Comparison of ENCODE assay signal across 5 fruit fly cellular contexts in the genomic region with DNA sequence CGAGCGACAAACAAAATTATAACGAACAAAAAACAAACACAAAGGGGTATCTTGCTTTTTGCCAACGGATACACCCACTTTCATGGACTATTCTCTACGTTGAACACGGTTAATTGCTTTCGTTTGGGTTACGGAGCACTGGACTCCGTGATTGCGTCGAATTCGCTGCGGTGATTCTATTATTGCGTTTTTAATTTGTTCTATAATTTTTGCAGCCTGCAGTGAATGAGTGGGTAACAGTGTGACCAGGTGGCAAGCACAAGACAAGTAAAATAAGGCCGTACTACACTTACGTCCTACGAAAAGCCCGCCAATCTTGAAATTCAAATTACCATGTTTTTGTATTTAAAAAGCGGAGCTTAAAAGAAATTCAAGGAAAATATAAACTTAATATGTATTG.
A peak's percentile ranks its signal among the peaks of the same experiment; 100 is the strongest.
TF ChIP-seq lines count a peak whose summit lies in the region.

A gene (minus strand): TSS at position 268 of the 400 bp plus-strand sequence.

- TF ChIP-seq CTCF in whole organism, embryonic (GFP tag; optimal IDR thresholded peaks at IDR 0.05; lab: Kevin White, UChicago) = no peak

TF ChIP-seq in whole organism, adult, 20 proteins besides CTCF, POLR2A, EP300 and RAD21 (continues in another document):
- TF ChIP-seq cic (GFP tag; optimal IDR thresholded peaks at IDR 0.05; lab: Kevin White, UChicago) (peak; percentile 59), Hr96 (GFP tag; optimal IDR thresholded peaks at IDR 0.05; lab: Kevin White, UChicago) (no peak), CG12768 (GFP tag; optimal IDR thresholded peaks at IDR 0.05; lab: Kevin White, UChicago) (no peak), CG33017 (tag; optimal IDR thresholded peaks at IDR 0.05; lab: Kevin White, UChicago) (peak; percentile 20), CG7045 (GFP tag; optimal IDR thresholded peaks at IDR 0.05; lab: Kevin White, UChicago) (no peak), CG14711 (tag; optimal IDR thresholded peaks at IDR 0.05; lab: Kevin White, UChicago) (peak; percentile 15), CG1620 (GFP tag; optimal IDR thresholded peaks at IDR 0.05; lab: Kevin White, UChicago) (no peak), pad (GFP tag; optimal IDR thresholded peaks at IDR 0.05; lab: Kevin White, UChicago) (no peak), ovo (GFP tag; optimal IDR thresholded peaks at IDR 0.05; lab: Kevin White, UChicago) (no peak), CG11617 (GFP tag; optimal IDR thresholded peaks at IDR 0.05; lab: Kevin White, UChicago) (no peak), bab1 (GFP tag; optimal IDR thresholded peaks at IDR 0.05; lab: Kevin White, UChicago) (peak; percentile 67), cnc (optimal IDR thresholded peaks at IDR 0.05; lab: Kevin White, UChicago) (no peak), Mnt (GFP tag; optimal IDR thresholded peaks at IDR 0.05; lab: Kevin White, UChicago) (peak; percentile 19), toe (GFP tag; optimal IDR thresholded peaks at IDR 0.05; lab: Kevin White, UChicago) (no peak), kay (GFP tag; lab: Kevin White, UChicago; ENCODE audit: borderline replicate concordance) (no peak), Clk (GFP tag; optimal IDR thresholded peaks at IDR 0.05; lab: Kevin White, UChicago) (no peak), CG5204 (GFP tag; optimal IDR thresholded peaks at IDR 0.05; lab: Kevin White, UChicago) (no peak), tj (GFP tag; optimal IDR thresholded peaks at IDR 0.05; lab: Kevin White, UChicago) (no peak)

TF ChIP-seq in whole organism, embryonic, 481 proteins besides CTCF, POLR2A, EP300 and RAD21 (continues in another document):
- TF ChIP-seq Atf6 (GFP tag; IDR thresholded peaks at IDR 0.05; lab: Robert Waterston, UW) = no peak
- TF ChIP-seq Dbx (GFP tag; IDR thresholded peaks at IDR 0.05; lab: Robert Waterston, UW) = no peak
- peak; percentile 1 for TF ChIP-seq sug (tag; optimal IDR thresholded peaks at IDR 0.05; lab: Kevin White, UChicago)
- TF ChIP-seq MBD-R2 (GFP tag; IDR thresholded peaks at IDR 0.05; lab: Robert Waterston, UW) = peak; percentile 38; the same call in 1 of the 2 replicates
- no peak for TF ChIP-seq ATbp (GFP tag; optimal IDR thresholded peaks at IDR 0.05; lab: Kevin White, UChicago)
- no peak for TF ChIP-seq sima (GFP tag; optimal IDR thresholded peaks at IDR 0.05; lab: Kevin White, UChicago)
- no peak for TF ChIP-seq pan (optimal IDR thresholded peaks at IDR 0.05; lab: Kevin White, UChicago)
- TF ChIP-seq pan (GFP tag; optimal IDR thresholded peaks at IDR 0.05 in 1 of 2, IDR thresholded peaks at IDR 0.05 in 1 of 2) = no peak
- no peak for TF ChIP-seq CG12942 (GFP tag; optimal IDR thresholded peaks at IDR 0.05; lab: Kevin White, UChicago)
- peak; percentile 92 for TF ChIP-seq E2f2 (GFP tag; IDR thresholded peaks at IDR 0.05; lab: Robert Waterston, UW)
- no peak for TF ChIP-seq TFAM (GFP tag; optimal IDR thresholded peaks at IDR 0.05; lab: Kevin White, UChicago)
- TF ChIP-seq CG14441 (GFP tag; IDR thresholded peaks at IDR 0.05; lab: Robert Waterston, UW) = no peak
- no peak for TF ChIP-seq exex (tag; optimal IDR thresholded peaks at IDR 0.05; lab: Kevin White, UChicago)
- no peak for TF ChIP-seq CG14014 (GFP tag; IDR thresholded peaks at IDR 0.05; lab: Robert Waterston, UW)
- TF ChIP-seq CG16863 (GFP tag; optimal IDR thresholded peaks at IDR 0.05; lab: Kevin White, UChicago) = no peak
- peak; percentile 43 for TF ChIP-seq Med (GFP tag; lab: Kevin White, UChicago)
- no peak for TF ChIP-seq sr (GFP tag; IDR thresholded peaks at IDR 0.05; lab: Robert Waterston, UW)
- no peak for TF ChIP-seq grn (GFP tag; optimal IDR thresholded peaks at IDR 0.05; lab: Kevin White, UChicago)
- no peak for TF ChIP-seq Bgb (GFP tag; IDR thresholded peaks at IDR 0.05; lab: Robert Waterston, UW; ENCODE audit: partially characterized antibody)

TF ChIP-seq in whole organism, prepupa, 60 proteins besides CTCF, POLR2A, EP300 and RAD21:
- TF ChIP-seq Gug (GFP tag; IDR thresholded peaks at IDR 0.05; lab: Robert Waterston, UW) (no peak), CG6854 (GFP tag; optimal IDR thresholded peaks at IDR 0.05; lab: Kevin White, UChicago) (peak; percentile 14), CG7368 (GFP tag; optimal IDR thresholded peaks at IDR 0.05; lab: Kevin White, UChicago) (no peak), CG3032 (tag; optimal IDR thresholded peaks at IDR 0.05; lab: Kevin White, UChicago) (no peak), topi (GFP tag; optimal IDR thresholded peaks at IDR 0.05; lab: Kevin White, UChicago) (no peak), CG10631 (GFP tag; optimal IDR thresholded peaks at IDR 0.05; lab: Kevin White, UChicago) (no peak), Sox14 (GFP tag; optimal IDR thresholded peaks at IDR 0.05; lab: Kevin White, UChicago) (peak; percentile 64), Eip78C (GFP tag; lab: Kevin White, UChicago) (peak; percentile 30), vri (GFP tag; optimal IDR thresholded peaks at IDR 0.05; lab: Kevin White, UChicago) (no peak), CG6276 (GFP tag; optimal IDR thresholded peaks at IDR 0.05; lab: Kevin White, UChicago) (no peak), Ets21C (GFP tag; optimal IDR thresholded peaks at IDR 0.05; lab: Kevin White, UChicago) (no peak)
TF ChIP-seq in whole organism, prepupa: peak in this region for 3.

TF ChIP-seq in whole organism, pupa, 21 proteins besides CTCF, POLR2A, EP300 and RAD21:
- no peak for TF ChIP-seq CG32121 (GFP tag; IDR thresholded peaks at IDR 0.05; lab: Robert Waterston, UW)
- TF ChIP-seq CG34367 (tag; optimal IDR thresholded peaks at IDR 0.05; lab: Kevin White, UChicago) = no peak
- TF ChIP-seq EcR (GFP tag; optimal IDR thresholded peaks at IDR 0.05; lab: Kevin White, UChicago) = peak; percentile 5

TF ChIP-seq in whole organism, wandering third instar larva, 38 proteins besides CTCF, POLR2A, EP300 and RAD21:
- TF ChIP-seq Sp1 (GFP tag; optimal IDR thresholded peaks at IDR 0.05; lab: Kevin White, UChicago) (peak; percentile 14), Rel (GFP tag; optimal IDR thresholded peaks at IDR 0.05; lab: Kevin White, UChicago) (no peak), Rel (tag; optimal IDR thresholded peaks at IDR 0.05; lab: Kevin White, UChicago) (peak; percentile 35), br (GFP tag; optimal IDR thresholded peaks at IDR 0.05; lab: Kevin White, UChicago) (peak; percentile 1), Jra (GFP tag; optimal IDR thresholded peaks at IDR 0.05; lab: Kevin White, UChicago) (peak; percentile 28), ey (GFP tag; optimal IDR thresholded peaks at IDR 0.05; lab: Kevin White, UChicago) (no peak)
